Fruit fly (Drosophila melanogaster) whole organism, adult: ENCODE results near the gene CG17141.

ENCODE experiments used
- CG11617 ChIP-seq: fragments of 200-800 bp; sonication (Bioruptor generic); optimal IDR thresholded peaks from 2 replicates; lab custom pipeline; 2017; ENCODE audit warnings: mild to moderate bottlenecking, missing biosample characterization, missing genetic modification reagents, missing genetic modification characterization
- Clk ChIP-seq: fragments of 200-800 bp; sonication (Bioruptor generic); optimal IDR thresholded peaks from 2 replicates; lab custom pipeline; 2017; ENCODE audit warnings: missing biosample characterization, missing genetic modification characterization
- Crg-1 ChIP-seq: fragments of 200-800 bp; sonication (Bioruptor generic); optimal IDR thresholded peaks from 2 replicates; lab custom pipeline; 2016; ENCODE audit warnings: missing biosample characterization, missing genetic modification characterization
- Hr96 ChIP-seq: fragments of 200-800 bp; sonication (Bioruptor generic); optimal IDR thresholded peaks from 2 replicates; lab custom pipeline; 2016; ENCODE audit warnings: missing biosample characterization, missing genetic modification characterization
- cnc ChIP-seq, 2 experiments: fragments of >200 bp; optimal IDR thresholded peaks; 2 replicates each; lab custom pipeline; 2017
- kay ChIP-seq: fragments of 200-800 bp; sonication (Bioruptor generic); peaks from one replicate; lab custom pipeline; 2016; ENCODE audit warnings: missing biosample characterization, missing genetic modification characterization, borderline replicate concordance
- tj ChIP-seq: fragments of 200-800 bp; sonication (Bioruptor generic); optimal IDR thresholded peaks from 3 replicates; lab custom pipeline; 2017; ENCODE audit warnings: missing biosample characterization, mild to moderate bottlenecking, missing genetic modification characterization, moderate library complexity
- toe ChIP-seq: fragments of 200-800 bp; sonication (Bioruptor generic); optimal IDR thresholded peaks from 2 replicates; lab custom pipeline; 2016; ENCODE audit warnings: missing biosample characterization, missing genetic modification characterization

DNA sequence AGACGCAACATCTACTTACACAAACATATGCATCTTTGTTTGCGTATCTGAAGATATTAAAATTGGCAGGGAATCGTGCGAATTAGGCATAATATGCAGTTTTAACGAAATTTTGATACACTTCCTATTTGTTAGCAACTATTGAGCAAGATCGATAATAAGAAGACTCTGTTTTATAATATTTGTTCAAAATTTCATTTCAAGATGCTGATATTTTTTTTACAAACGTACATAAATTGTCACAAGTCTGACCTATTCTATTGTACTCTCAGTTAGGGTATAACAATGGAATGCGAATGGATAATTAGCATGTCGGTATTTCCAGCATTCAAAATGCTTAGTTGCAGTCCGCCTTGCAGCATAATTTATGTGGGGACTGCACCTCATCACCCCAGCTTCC is 19.5 kb downstream of the CG17141 start:
- TF ChIP-seq cnc (optimal IDR thresholded peaks at IDR 0.05; lab: Kevin White, UChicago) (no peak), Clk (GFP tag; lab: Kevin White, UChicago) (no peak), Hr96 (GFP tag; lab: Kevin White, UChicago) (no peak), kay (no peak), CG11617 (no peak), tj (GFP tag; lab: Kevin White, UChicago) (no peak), Crg-1 (GFP tag; lab: Kevin White, UChicago) (no peak), toe (GFP tag; lab: Kevin White, UChicago) (no peak)
